Fruit fly (Drosophila melanogaster): Measurements from ENCODE around the gene CG44013.

- no peak for TF ChIP-seq ttk (optimal IDR thresholded peaks at IDR 0.05)
- no peak for TF ChIP-seq psq (optimal IDR thresholded peaks at IDR 0.05)
- TF ChIP-seq h (optimal IDR thresholded peaks at IDR 0.05), result no peak
- TF ChIP-seq Sin3A (optimal IDR thresholded peaks at IDR 0.05), result no peak
- no peak for TF ChIP-seq insv (optimal IDR thresholded peaks at IDR 0.05)
Observed at dm6 chr3R:15482858-15483257, 26.9 kb downstream of the CG44013 start, which contains the start of gene Rh6.

Measured in Kc167 (cell line).